Worm (Caenorhabditis elegans): ENCODE results near the gene csp-2.

The csp-2 gene

DNA sequence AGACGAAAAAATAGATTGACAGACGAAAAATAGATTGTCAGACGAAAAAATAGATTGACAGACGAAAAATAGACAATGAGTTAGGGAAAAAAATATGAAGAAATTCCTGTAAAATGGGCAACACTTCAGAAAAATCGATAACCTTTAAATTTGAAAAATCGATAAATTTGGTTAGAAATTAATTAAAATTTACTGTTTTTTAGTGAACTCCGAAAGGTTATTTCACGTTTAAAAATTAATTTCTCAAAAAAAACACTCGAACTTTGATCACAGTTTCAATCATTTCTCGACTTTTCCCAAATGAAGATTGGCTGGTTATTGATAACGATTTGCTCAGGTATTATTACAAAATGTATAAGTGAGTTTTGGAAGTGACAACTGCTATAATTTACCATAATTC lies at the start of gene csp-2:
Gene csp-2 (plus strand): TSS at position 301 of the 400 bp plus-strand sequence.
- no peak for TF ChIP-seq ceh-83 (GFP tag; optimal IDR thresholded peaks at IDR 0.05)
- TF ChIP-seq cnd-1 (tag; optimal IDR thresholded peaks at IDR 0.05), result no peak
- no peak for TF ChIP-seq M03D4.4 (tag; optimal IDR thresholded peaks at IDR 0.05)

DNA sequence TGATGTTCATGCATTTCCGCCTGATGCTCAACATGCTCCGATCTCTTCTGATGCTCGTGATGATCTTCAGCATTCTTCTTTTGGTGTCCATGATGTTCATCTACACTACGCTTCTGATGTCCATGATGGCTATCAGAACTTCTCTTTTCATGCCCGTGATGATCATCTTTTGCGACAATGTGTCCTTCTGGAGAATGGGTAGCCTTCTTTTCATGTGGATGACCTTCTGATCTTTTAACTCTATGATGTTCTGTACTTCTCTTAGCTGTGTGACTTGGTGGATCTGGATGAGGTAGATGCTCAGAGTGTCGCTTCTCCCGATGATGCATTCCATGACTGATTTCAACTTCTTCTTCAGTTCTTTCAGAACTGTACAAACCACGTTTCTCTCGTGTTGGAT lies 48.6 kb upstream of the csp-2 start:
- TF ChIP-seq lin-13 (tag; optimal IDR thresholded peaks at IDR 0.05) (no peak), nhr-2 (tag; optimal IDR thresholded peaks at IDR 0.05) (no peak), ham-2 (GFP tag; optimal IDR thresholded peaks at IDR 0.05) (no peak), hlh-1 (tag; optimal IDR thresholded peaks at IDR 0.05) (no peak), flh-1 (GFP tag; optimal IDR thresholded peaks at IDR 0.05) (no peak), ceh-43 (GFP tag; optimal IDR thresholded peaks at IDR 0.05) (no peak), M03D4.4 (tag; optimal IDR thresholded peaks at IDR 0.05) (no peak), cnd-1 (tag; optimal IDR thresholded peaks at IDR 0.05) (no peak), unc-120 (tag; optimal IDR thresholded peaks at IDR 0.05; ENCODE audit: poor library complexity, severe bottlenecking) (no peak)

DNA sequence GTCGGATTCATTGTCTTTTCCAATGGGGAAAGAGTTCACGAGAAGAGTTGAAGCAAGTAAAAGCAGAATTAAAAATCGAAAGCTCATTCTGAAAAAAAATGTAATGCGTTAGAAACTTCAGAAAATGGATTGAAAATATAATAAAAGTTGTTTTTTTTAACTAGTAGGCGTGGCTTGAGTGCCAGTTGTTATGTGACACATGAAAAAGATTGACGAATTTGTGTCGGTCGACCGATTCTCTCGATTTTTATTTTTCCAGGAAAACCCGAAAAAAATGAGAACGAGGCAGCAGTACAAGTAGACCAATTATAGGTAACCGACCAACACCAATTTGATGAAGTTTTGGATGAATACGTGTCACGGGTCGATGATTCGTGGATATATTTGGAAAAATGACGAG lies 47.8 kb upstream of the csp-2 start, which contains the start of gene nlp-16:
Gene nlp-16 (minus strand): TSS at position 101 of the 400 bp plus-strand sequence.
- no peak for TF ChIP-seq unc-62 (GFP tag; optimal IDR thresholded peaks at IDR 0.05)
- no peak for TF ChIP-seq nhr-28 (tag; optimal IDR thresholded peaks at IDR 0.05)
- TF ChIP-seq ceh-43 (GFP tag; optimal IDR thresholded peaks at IDR 0.05), result no peak

DNA sequence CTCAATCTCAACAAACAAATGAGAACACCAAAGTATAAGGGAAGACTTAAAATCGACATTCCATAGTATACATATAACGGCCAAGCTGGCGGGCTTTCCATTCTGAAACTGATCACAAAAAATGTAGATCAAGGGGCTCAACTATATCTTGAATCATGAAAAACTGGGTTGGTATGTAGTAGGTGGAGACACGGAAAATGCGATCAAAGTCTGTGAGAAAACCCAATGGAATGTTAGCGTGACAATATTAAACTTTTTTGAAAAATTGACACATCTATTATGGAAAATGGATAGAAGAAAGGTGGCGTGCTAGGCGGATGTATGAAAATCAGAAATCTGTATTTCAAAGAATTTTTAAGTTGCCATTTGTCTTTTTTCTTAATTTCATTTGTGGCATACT lies 44.3 kb upstream of the csp-2 start, which contains the start of gene srv-28:
Gene srv-28 (minus strand): TSS at position 101 of the 400 bp plus-strand sequence.
- TF ChIP-seq blmp-1 (tag; optimal IDR thresholded peaks at IDR 0.05), result no peak
- TF ChIP-seq mab-5 (tag; optimal IDR thresholded peaks at IDR 0.05), result no peak
- no peak for TF ChIP-seq snpc-4 (tag; optimal IDR thresholded peaks at IDR 0.05)
- no peak for TF ChIP-seq nhr-76 (tag; optimal IDR thresholded peaks at IDR 0.05)
- no peak for TF ChIP-seq ceh-83 (GFP tag; optimal IDR thresholded peaks at IDR 0.05)
- no peak for TF ChIP-seq M03D4.4 (tag; optimal IDR thresholded peaks at IDR 0.05)

DNA sequence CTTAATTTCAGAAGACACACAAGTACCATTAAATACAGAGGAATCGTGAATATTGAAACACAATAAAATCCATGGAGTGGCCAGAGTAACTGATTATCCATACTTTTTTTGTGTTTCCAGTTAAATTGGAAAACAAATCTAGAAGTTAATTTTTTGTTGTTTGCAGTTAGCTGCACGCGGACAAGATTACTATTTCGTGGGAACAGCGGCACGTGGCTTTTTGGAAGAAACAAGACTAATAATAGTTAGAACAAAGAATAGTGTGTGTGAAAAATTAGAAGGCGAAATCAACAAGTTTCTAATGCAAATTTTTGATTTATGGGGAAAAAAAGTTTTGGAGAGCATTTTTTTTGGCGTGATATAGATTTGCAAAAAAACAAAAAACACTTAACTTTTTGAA lies 41.0 kb upstream of the csp-2 start, which contains the start of gene srv-29:
Gene srv-29 (minus strand): TSS at position 101 of the 400 bp plus-strand sequence.
- TF ChIP-seq cnd-1 (tag; optimal IDR thresholded peaks at IDR 0.05), result no peak
- TF ChIP-seq ceh-43 (GFP tag; optimal IDR thresholded peaks at IDR 0.05), result no peak
- TF ChIP-seq mab-5 (tag; optimal IDR thresholded peaks at IDR 0.05), result no peak
- no peak for TF ChIP-seq unc-62 (GFP tag; optimal IDR thresholded peaks at IDR 0.05)
- no peak for TF ChIP-seq bed-3 (GFP tag; optimal IDR thresholded peaks at IDR 0.05)
- no peak for TF ChIP-seq elt-3 (tag; optimal IDR thresholded peaks at IDR 0.05)
- TF ChIP-seq sptf-1 (tag; optimal IDR thresholded peaks at IDR 0.05), result no peak
- TF ChIP-seq unc-39 (tag; optimal IDR thresholded peaks at IDR 0.05), result no peak

DNA sequence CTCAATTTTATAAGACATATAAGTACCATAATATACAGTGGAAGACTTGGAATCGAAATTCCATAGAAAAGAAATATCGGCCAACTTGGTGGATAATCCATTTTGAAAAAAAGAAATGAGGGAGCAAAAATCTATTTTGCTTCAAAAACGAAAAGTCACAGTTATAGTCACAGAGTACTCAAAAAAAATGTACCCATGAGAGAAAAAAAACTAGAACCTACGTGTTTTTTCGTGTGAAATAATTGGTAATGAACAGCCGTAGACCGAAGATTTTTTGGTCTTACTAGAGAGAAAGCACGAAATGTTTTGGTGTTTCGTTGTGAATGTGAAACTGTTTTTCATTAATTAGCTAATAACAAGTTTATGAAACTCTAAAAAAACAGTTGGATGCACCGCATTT lies 38.2 kb upstream of the csp-2 start, which contains the start of gene srv-30:
Gene srv-30 (minus strand): TSS at position 101 of the 400 bp plus-strand sequence.
- TF ChIP-seq mls-2 (tag; optimal IDR thresholded peaks at IDR 0.05) (no peak), sem-2 (GFP tag; optimal IDR thresholded peaks at IDR 0.05) (no peak)

DNA sequence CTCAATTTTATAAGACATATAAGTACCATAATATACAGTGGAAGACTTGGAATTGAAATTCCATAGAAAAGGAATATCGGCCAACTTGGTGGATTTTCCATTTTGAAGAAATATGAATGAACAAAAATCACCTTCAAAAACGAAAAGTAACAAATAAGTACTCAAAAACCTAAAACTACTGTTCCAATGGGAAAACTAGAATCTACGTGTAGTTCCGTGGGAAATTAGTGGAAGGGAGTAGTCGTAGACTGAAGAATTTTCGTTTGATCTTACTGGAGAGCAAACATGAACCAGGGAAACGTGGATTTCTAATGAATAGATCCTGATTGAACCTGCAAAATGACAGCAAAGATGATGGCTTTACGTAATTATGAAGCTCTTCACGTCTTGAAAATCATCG lies 35.6 kb upstream of the csp-2 start, which contains the start of gene srv-31:
Gene srv-31 (minus strand): TSS at position 101 of the 400 bp plus-strand sequence.
- TF ChIP-seq nhr-76 (tag; optimal IDR thresholded peaks at IDR 0.05), result no peak
- no peak for TF ChIP-seq ceh-43 (GFP tag; optimal IDR thresholded peaks at IDR 0.05)
- TF ChIP-seq mab-5 (tag; optimal IDR thresholded peaks at IDR 0.05), result no peak
- no peak for TF ChIP-seq snpc-4 (tag; optimal IDR thresholded peaks at IDR 0.05)
- no peak for TF ChIP-seq mep-1 (tag; optimal IDR thresholded peaks at IDR 0.05)
- no peak for TF ChIP-seq ztf-11 (tag; optimal IDR thresholded peaks at IDR 0.05)
- no peak for TF ChIP-seq lin-32 (GFP tag; optimal IDR thresholded peaks at IDR 0.05)
- TF ChIP-seq hlh-1 (tag; optimal IDR thresholded peaks at IDR 0.05), result no peak
- no peak for TF ChIP-seq blmp-1 (tag; optimal IDR thresholded peaks at IDR 0.05)
- no peak for TF ChIP-seq elt-1 (tag; optimal IDR thresholded peaks at IDR 0.05; ENCODE audit: borderline replicate concordance, insufficient read depth)
- TF ChIP-seq sptf-1 (tag; optimal IDR thresholded peaks at IDR 0.05), result no peak
- no peak for TF ChIP-seq nhr-237 (tag; optimal IDR thresholded peaks at IDR 0.05)
- no peak for TF ChIP-seq lin-13 (tag; optimal IDR thresholded peaks at IDR 0.05)
- TF ChIP-seq nhr-12 (tag; optimal IDR thresholded peaks at IDR 0.05), result no peak
- no peak for TF ChIP-seq ceh-39 (tag; optimal IDR thresholded peaks at IDR 0.05)
- no peak for TF ChIP-seq ces-1 (GFP tag; optimal IDR thresholded peaks at IDR 0.05)
